Worm (Caenorhabditis elegans) whole organism, L4 larva: ENCODE results near the gene K02E10.6.
A peak's percentile ranks its signal among the peaks of the same experiment; 100 is the strongest.

ENCODE experiments used
- D1046.2 ChIP-seq: fragments of 200-800 bp; sonication (Bioruptor generic); IDR thresholded peaks from 2 replicates; pipeline ENCODE4 v1.3.6; 2022; ENCODE audit warnings: missing genetic modification characterization, missing compliant biosample characterization
- F10B5.3 ChIP-seq: sonication (generic microtip); optimal IDR thresholded peaks from 2 replicates; lab custom pipeline; 2016; ENCODE audit warnings: mild to moderate bottlenecking, missing genetic modification characterization, missing compliant biosample characterization
- F37D6.2 ChIP-seq: sonication (generic microtip); optimal IDR thresholded peaks from 2 replicates; lab custom pipeline; 2016; ENCODE audit warnings: mild to moderate bottlenecking, missing genetic modification characterization, missing compliant biosample characterization
- F49E8.2 ChIP-seq: sonication (generic microtip); optimal IDR thresholded peaks from 2 replicates; lab custom pipeline; 2016; ENCODE audit warnings: missing compliant biosample characterization, mild to moderate bottlenecking, missing genetic modification characterization, borderline replicate concordance
- R02D3.7 ChIP-seq: fragments of 150-350 bp; sonication (generic microtip); optimal IDR thresholded peaks from 3 replicates; lab custom pipeline; 2014; ENCODE audit warnings: missing biosample characterization, missing genetic modification characterization
- T26A8.4 ChIP-seq: fragments of 200-800 bp; sonication (Bioruptor generic); IDR thresholded peaks from 2 replicates; pipeline ENCODE4 v1.3.6; 2022; ENCODE audit warnings: missing genetic modification characterization, missing compliant biosample characterization
- ZK337.2 ChIP-seq: fragments of 200-800 bp; sonication (Bioruptor generic); IDR thresholded peaks from 2 replicates; pipeline ENCODE4 v1.3.6; 2022; ENCODE audit warnings: missing genetic modification reagents, missing genetic modification characterization, missing compliant biosample characterization
- aha-1 ChIP-seq: fragments of 150-350 bp; peaks from one replicate; lab custom pipeline; 2014; ENCODE audit warnings: missing biosample characterization, missing genetic modification characterization
- ama-1 ChIP-seq: fragments of 150-350 bp; optimal IDR thresholded peaks from 2 replicates; lab custom pipeline; 2014; ENCODE audit warnings: inconsistent platforms, mixed read lengths
- ceh-20 ChIP-seq: fragments of 200-800 bp; sonication (Bioruptor generic); IDR thresholded peaks from 2 replicates; pipeline ENCODE4 v1.3.6; 2022; ENCODE audit warnings: missing genetic modification reagents, missing genetic modification characterization, missing compliant biosample characterization
- ceh-28 ChIP-seq: fragments of 150-350 bp; optimal IDR thresholded peaks from 2 replicates; lab custom pipeline; 2014; ENCODE audit warnings: missing biosample characterization, missing genetic modification reagents, missing genetic modification characterization
- ceh-32 ChIP-seq: sonication (generic microtip); optimal IDR thresholded peaks from 2 replicates; lab custom pipeline; 2016; ENCODE audit warnings: mild to moderate bottlenecking, missing genetic modification characterization, missing compliant biosample characterization; ENCODE audit not compliant: poor library complexity
- ceh-44 ChIP-seq: fragments of 200-800 bp; sonication (Bioruptor generic); IDR thresholded peaks from 2 replicates; pipeline ENCODE4 v1.3.6; 2022; ENCODE audit warnings: missing genetic modification reagents, missing genetic modification characterization, missing compliant biosample characterization
- ceh-82 ChIP-seq: sonication (generic microtip); optimal IDR thresholded peaks from 2 replicates; lab custom pipeline; 2017; ENCODE audit warnings: missing biosample characterization, missing genetic modification characterization
- daf-12 ChIP-seq: fragments of 150-350 bp; optimal IDR thresholded peaks from 2 replicates; lab custom pipeline; 2014; ENCODE audit warnings: missing biosample characterization, missing genetic modification reagents, missing genetic modification characterization
- daf-16 ChIP-seq, 3 experiments: sonication (generic microtip); optimal IDR thresholded peaks; 2 replicates each; lab custom pipeline; 2016 to 2017; ENCODE audit warnings: missing genetic modification characterization in 3 of 3, missing genetic modification reagents in 3 of 3, mild to moderate bottlenecking in 2 of 3, missing compliant biosample characterization in 2 of 3, missing biosample characterization in 1 of 3, moderate library complexity in 1 of 3
- dmd-8 ChIP-seq: fragments of 200-800 bp; sonication (Bioruptor generic); IDR thresholded peaks from 2 replicates; pipeline ENCODE4 v1.3.6; 2022; ENCODE audit warnings: missing genetic modification characterization, missing compliant biosample characterization
- dmd-9 ChIP-seq: fragments of 200-800 bp; sonication (Bioruptor generic); IDR thresholded peaks from 2 replicates; pipeline ENCODE4 v1.3.6; 2022; ENCODE audit warnings: missing genetic modification reagents, missing genetic modification characterization, missing compliant biosample characterization
- duxl-1 ChIP-seq: sonication (generic microtip); optimal IDR thresholded peaks from 2 replicates; lab custom pipeline; 2016; ENCODE audit warnings: mild to moderate bottlenecking, missing genetic modification characterization, moderate library complexity, missing compliant biosample characterization; ENCODE audit not compliant: poor library complexity
- dve-1 ChIP-seq: sonication (generic microtip); optimal IDR thresholded peaks from 2 replicates; lab custom pipeline; 2017; ENCODE audit warnings: antibody characterized with exemption, mild to moderate bottlenecking, missing genetic modification characterization, missing compliant biosample characterization; ENCODE audit not compliant: insufficient read depth
- egl-43 ChIP-seq: fragments of 200-800 bp; sonication (Bioruptor generic); IDR thresholded peaks from 2 replicates; pipeline ENCODE4 v1.3.6; 2022; ENCODE audit warnings: missing genetic modification reagents, missing genetic modification characterization, missing compliant biosample characterization
- fkh-10 ChIP-seq: fragments of 150-350 bp; optimal IDR thresholded peaks from 2 replicates; lab custom pipeline; 2014; ENCODE audit warnings: missing biosample characterization, missing genetic modification reagents, missing genetic modification characterization
- gei-8 ChIP-seq: fragments of 200-800 bp; sonication (Bioruptor generic); optimal IDR thresholded peaks from 2 replicates; lab custom pipeline; 2018; ENCODE audit warnings: mild to moderate bottlenecking, missing genetic modification characterization, missing compliant biosample characterization
- hlh-11 ChIP-seq: fragments of 200-800 bp; sonication (Bioruptor generic); optimal IDR thresholded peaks from 2 replicates; lab custom pipeline; 2018; ENCODE audit warnings: mild to moderate bottlenecking, missing genetic modification characterization, missing compliant biosample characterization
- hlh-30 ChIP-seq: sonication (generic microtip); optimal IDR thresholded peaks from 2 replicates; lab custom pipeline; 2017; ENCODE audit warnings: antibody characterized with exemption, mild to moderate bottlenecking, missing genetic modification characterization, missing compliant biosample characterization; ENCODE audit not compliant: insufficient read depth
- lim-7 ChIP-seq: fragments of 200-800 bp; sonication (Bioruptor generic); IDR thresholded peaks from 2 replicates; pipeline ENCODE4 v1.3.6; 2022; ENCODE audit warnings: missing genetic modification characterization, missing compliant biosample characterization
- lin-13 ChIP-seq: fragments of 150-350 bp; optimal IDR thresholded peaks from 2 replicates; lab custom pipeline; 2014; ENCODE audit warnings: missing biosample characterization, missing genetic modification reagents, missing genetic modification characterization
- lir-3 ChIP-seq: sonication (generic microtip); optimal IDR thresholded peaks from 2 replicates; lab custom pipeline; 2016; ENCODE audit warnings: mild to moderate bottlenecking, missing genetic modification characterization, missing compliant biosample characterization
- madf-9 ChIP-seq: fragments of 200-800 bp; sonication (Bioruptor generic); conservative IDR thresholded peaks from 2 replicates; pipeline ENCODE4 v1.3.6; 2022; ENCODE audit warnings: missing genetic modification reagents, missing genetic modification characterization, missing compliant biosample characterization
- mdl-1 ChIP-seq, 2 experiments: fragments of 150-350 bp in 1 of 2; sonication (generic microtip) in 1 of 2; optimal IDR thresholded peaks; 2 replicates each; lab custom pipeline; 2014 to 2017; ENCODE audit warnings: missing biosample characterization in 2 of 2, missing genetic modification characterization in 2 of 2
- mdt-29 ChIP-seq: fragments of 200-800 bp; sonication (Bioruptor generic); IDR thresholded peaks from 2 replicates; pipeline ENCODE4 v1.3.6; 2022; ENCODE audit warnings: missing genetic modification reagents, missing genetic modification characterization, missing compliant biosample characterization
- mes-2 ChIP-seq: sonication (generic microtip); optimal IDR thresholded peaks from 2 replicates; lab custom pipeline; 2016; ENCODE audit warnings: missing genotype, mild to moderate bottlenecking, missing genetic modification characterization, missing compliant biosample characterization; ENCODE audit not compliant: poor library complexity, severe bottlenecking
- mxl-3 ChIP-seq: fragments of 200-800 bp; sonication (Bioruptor generic); optimal IDR thresholded peaks from 2 replicates; lab custom pipeline; 2018; ENCODE audit warnings: mild to moderate bottlenecking, missing genetic modification characterization, missing compliant biosample characterization
- nhr-102 ChIP-seq: sonication (generic microtip); optimal IDR thresholded peaks from 2 replicates; lab custom pipeline; 2016; ENCODE audit warnings: mild to moderate bottlenecking, missing genetic modification characterization, moderate library complexity, missing compliant biosample characterization
- nhr-111 ChIP-seq: fragments of 200-800 bp; sonication (Bioruptor generic); optimal IDR thresholded peaks from 2 replicates; lab custom pipeline; 2018; ENCODE audit warnings: mild to moderate bottlenecking, missing genetic modification characterization, missing compliant biosample characterization
- nhr-237 ChIP-seq: sonication (generic microtip); optimal IDR thresholded peaks from 2 replicates; lab custom pipeline; 2017; ENCODE audit warnings: missing biosample characterization, missing genetic modification characterization
- nhr-6 ChIP-seq: fragments of 150-350 bp; optimal IDR thresholded peaks from 2 replicates; lab custom pipeline; 2014; ENCODE audit warnings: missing biosample characterization, missing genetic modification characterization
- pha-4 ChIP-seq, 2 experiments: fragments of 150-350 bp in 1 of 2; fragments of 200-800 bp in 1 of 2; sonication (Bioruptor generic) in 1 of 2; IDR thresholded peaks in 1 of 2; optimal IDR thresholded peaks in 1 of 2; 2 replicates each; pipeline versions ENCODE4 v1.3.6 to Lab custom; 2014 to 2022; ENCODE audit warnings: missing genetic modification characterization in 2 of 2, missing genetic modification reagents in 2 of 2, missing biosample characterization in 1 of 2, missing compliant biosample characterization in 1 of 2
- php-3 ChIP-seq: fragments of 200-800 bp; sonication (Bioruptor generic); IDR thresholded peaks from 2 replicates; pipeline ENCODE4 v1.3.6; 2022; ENCODE audit warnings: missing genetic modification reagents, missing genetic modification characterization, missing compliant biosample characterization
- rbr-2 ChIP-seq: sonication (generic microtip); optimal IDR thresholded peaks from 2 replicates; lab custom pipeline; 2016; ENCODE audit warnings: missing genotype, missing genetic modification characterization, missing compliant biosample characterization
- saeg-2 ChIP-seq: fragments of 200-800 bp; sonication (Bioruptor generic); IDR thresholded peaks from 2 replicates; pipeline ENCODE4 v1.3.6; 2022; ENCODE audit warnings: missing genetic modification reagents, missing genetic modification characterization, missing compliant biosample characterization
- set-16 ChIP-seq: fragments of 200-800 bp; sonication (Bioruptor generic); IDR thresholded peaks from 2 replicates; pipeline ENCODE4 v1.3.6; 2022; ENCODE audit warnings: missing genetic modification reagents, missing genetic modification characterization, missing compliant biosample characterization
- skn-1 ChIP-seq: fragments of 150-350 bp; optimal IDR thresholded peaks from 2 replicates; lab custom pipeline; 2014; ENCODE audit warnings: missing biosample characterization, missing genetic modification characterization
- snpc-1.2 ChIP-seq: fragments of 200-800 bp; sonication (Bioruptor generic); IDR thresholded peaks from 2 replicates; pipeline ENCODE4 v1.3.6; 2022; ENCODE audit warnings: missing genetic modification reagents, missing genetic modification characterization, missing compliant biosample characterization
- tra-1 ChIP-seq: fragments of 200-800 bp; sonication (Bioruptor generic); IDR thresholded peaks from 2 replicates; pipeline ENCODE4 v1.3.6; 2022; ENCODE audit warnings: missing genetic modification reagents, missing genetic modification characterization, missing compliant biosample characterization
- unc-39 ChIP-seq: sonication (generic microtip); optimal IDR thresholded peaks from 2 replicates; lab custom pipeline; 2017; ENCODE audit warnings: missing biosample characterization, missing genetic modification characterization
- unc-62 ChIP-seq, 3 experiments: fragments of 150-350 bp in 1 of 3; sonication (generic microtip); optimal IDR thresholded peaks in 2 of 3; peaks in 1 of 3; 1 replicate in 1 of 3; 2 replicates in 2 of 3; lab custom pipeline; 2014 to 2017; ENCODE audit warnings: missing biosample characterization in 3 of 3, missing genetic modification characterization in 3 of 3, missing genetic modification reagents in 3 of 3, missing genotype in 1 of 3
- vab-7 ChIP-seq: fragments of 200-800 bp; sonication (Bioruptor generic); IDR thresholded peaks from 2 replicates; pipeline ENCODE4 v1.3.6; 2022; ENCODE audit warnings: missing genetic modification reagents, missing genetic modification characterization, missing compliant biosample characterization

The K02E10.6 gene

DNA sequence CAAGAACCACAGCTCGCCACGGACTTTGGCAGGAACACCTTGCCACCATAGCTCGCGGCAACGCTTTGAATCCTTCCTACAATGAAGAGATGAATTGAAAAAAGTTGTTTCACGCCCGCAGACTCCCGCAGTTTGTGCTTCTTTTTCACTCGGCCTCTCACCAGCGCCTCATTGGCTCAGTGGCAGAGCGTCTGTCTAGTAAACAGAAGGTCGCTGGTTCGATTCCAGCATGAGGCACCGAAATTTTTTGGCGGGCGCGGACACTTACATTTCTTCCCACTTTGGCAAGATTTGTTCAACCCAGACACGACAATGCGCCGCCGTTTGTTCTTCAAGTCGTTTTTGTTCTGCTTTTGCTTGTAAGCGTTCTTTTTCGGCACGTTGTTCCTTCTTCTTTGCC is 45.3 kb upstream of the K02E10.6 start (continued):
- peak; percentile 75 for TF ChIP-seq mes-2 (tag; lab: Kevin White, UChicago)
- peak; percentile 68; the same call in 1 of the 2 replicates for TF ChIP-seq snpc-1.2
- TF ChIP-seq saeg-2 (GFP tag; lab: Robert Waterston, UW), result 0 out of 2 replicates have a peak, but pooled peaks have one; percentile 53
- TF ChIP-seq ceh-28 (tag; lab: Kevin White, UChicago), result no peak
- peak; percentile 8 for TF ChIP-seq mxl-3 (GFP tag; lab: Kevin White, UChicago)
- peak; percentile 61 for TF ChIP-seq T26A8.4 (GFP tag; lab: Robert Waterston, UW)
- peak; percentile 82 for TF ChIP-seq lim-7 (GFP tag; lab: Robert Waterston, UW)
- peak; percentile 33 for TF ChIP-seq F49E8.2
- TF ChIP-seq lir-3 (tag; lab: Kevin White, UChicago), result no peak
- TF ChIP-seq F10B5.3 (tag; lab: Kevin White, UChicago), result peak; percentile 52
- no peak for TF ChIP-seq skn-1 (tag; lab: Kevin White, UChicago)
- peak; percentile 37 for TF ChIP-seq nhr-102 (tag; lab: Kevin White, UChicago)
- TF ChIP-seq nhr-111 (GFP tag; lab: Kevin White, UChicago), result peak; percentile 23
- peak; percentile 59; the same call in 1 of the 2 replicates for TF ChIP-seq tra-1 (GFP tag; lab: Robert Waterston, UW)
- no peak for TF ChIP-seq duxl-1 (tag; lab: Kevin White, UChicago)
- peak; percentile 80 for TF ChIP-seq pha-4 (GFP tag; IDR thresholded peaks at IDR 0.05; lab: Robert Waterston, UW)
- TF ChIP-seq pha-4 (tag; optimal IDR thresholded peaks at IDR 0.05; lab: Kevin White, UChicago), result no peak
- peak; percentile 57 for TF ChIP-seq php-3
- TF ChIP-seq egl-43 (GFP tag; lab: Robert Waterston, UW), result peak; percentile 87
- peak; percentile 12 for TF ChIP-seq hlh-30 (tag; lab: Kevin White, UChicago)
- TF ChIP-seq dve-1 (tag; lab: Kevin White, UChicago), result no peak
- TF ChIP-seq ceh-44, result peak; percentile 57
- no peak for TF ChIP-seq lin-13 (GFP tag; lab: Kevin White, UChicago)
- TF ChIP-seq unc-62 (GFP tag; optimal IDR thresholded peaks at IDR 0.05 in 1 of 2; lab: Kevin White, UChicago), result peak in 1 of 2 experiments; percentile 80
- no peak for TF ChIP-seq unc-62 (tag; optimal IDR thresholded peaks at IDR 0.05; lab: Kevin White, UChicago)
- TF ChIP-seq daf-12 (tag; lab: Kevin White, UChicago), result no peak
- TF ChIP-seq dmd-9, result peak; percentile 79
- TF ChIP-seq dmd-8, result peak; percentile 64; the same call in 1 of the 2 replicates
- TF ChIP-seq nhr-237 (tag; lab: Kevin White, UChicago), result no peak
- no peak for TF ChIP-seq R02D3.7 (tag; lab: Kevin White, UChicago)
- TF ChIP-seq ZK337.2 (GFP tag; lab: Robert Waterston, UW), result 0 out of 2 replicates have a peak, but pooled peaks have one; percentile 52
- peak; percentile 39 for TF ChIP-seq rbr-2
- TF ChIP-seq unc-39 (tag; lab: Kevin White, UChicago), result no peak
- no peak for TF ChIP-seq ama-1 (lab: Kevin White, UChicago)
- TF ChIP-seq fkh-10, result peak; percentile 4
- no peak for TF ChIP-seq ceh-32 (tag; lab: Kevin White, UChicago)
- TF ChIP-seq madf-9, result peak; percentile 57; the same call in 1 of the 2 replicates
- TF ChIP-seq aha-1 (tag; lab: Kevin White, UChicago), result no peak
- TF ChIP-seq daf-16 (GFP tag; optimal IDR thresholded peaks at IDR 0.05; lab: Kevin White, UChicago), result peak in 1 of 2 experiments; percentile 75
- peak; percentile 66 for TF ChIP-seq daf-16 (tag; optimal IDR thresholded peaks at IDR 0.05; lab: Kevin White, UChicago)
- TF ChIP-seq set-16 (GFP tag; lab: Robert Waterston, UW), result peak; percentile 54; the same call in 1 of the 2 replicates
- TF ChIP-seq D1046.2 (GFP tag; lab: Robert Waterston, UW), result 0 out of 2 replicates have a peak, but pooled peaks have one; percentile 63
- TF ChIP-seq mdt-29 (GFP tag; lab: Robert Waterston, UW), result 0 out of 2 replicates have a peak, but pooled peaks have one; percentile 41
- TF ChIP-seq ceh-20 (GFP tag; lab: Robert Waterston, UW), result no peak
- peak; percentile 38 for TF ChIP-seq hlh-11
- no peak for TF ChIP-seq ceh-82 (tag; lab: Kevin White, UChicago)
- TF ChIP-seq nhr-6, result no peak
- TF ChIP-seq vab-7 (GFP tag; lab: Robert Waterston, UW), result peak; percentile 89
- TF ChIP-seq mdl-1 (tag; optimal IDR thresholded peaks at IDR 0.05; lab: Kevin White, UChicago), result no peak
- peak; percentile 37 for TF ChIP-seq F37D6.2
- peak; percentile 27 for TF ChIP-seq gei-8 (GFP tag; lab: Kevin White, UChicago)
